Fruit fly (Drosophila melanogaster) whole organism, embryonic: ENCODE measurements around the gene spd-2.

Experiments
- Abd-B ChIP-seq: fragments of 200-800 bp; sonication (Bioruptor generic); optimal IDR thresholded peaks from 2 replicates; lab custom pipeline; 2018; ENCODE audit warnings: missing biosample characterization, mild to moderate bottlenecking, missing genetic modification characterization, moderate library complexity
- BEAF-32 ChIP-seq: fragments of 200-800 bp; sonication (Bioruptor generic); optimal IDR thresholded peaks from 3 replicates; lab custom pipeline; 2017; ENCODE audit warnings: missing biosample characterization, missing genetic modification characterization, mild to moderate bottlenecking, moderate library complexity, missing genetic modification reagents
- CG11560 ChIP-seq: fragments of 200-800 bp; sonication (Bioruptor generic); IDR thresholded peaks from 3 replicates; pipeline ENCODE4 v1.3.6; 2022; ENCODE audit warnings: missing biosample characterization, missing genetic modification characterization
- CG12391 ChIP-seq: fragments of 200-800 bp; sonication (Bioruptor generic); optimal IDR thresholded peaks from 3 replicates; lab custom pipeline; 2018; ENCODE audit warnings: missing biosample characterization, mild to moderate bottlenecking, missing genetic modification characterization, moderate library complexity
- CG12659 ChIP-seq: fragments of 200-800 bp; sonication (Bioruptor generic); optimal IDR thresholded peaks from 3 replicates; lab custom pipeline; 2017; ENCODE audit warnings: mild to moderate bottlenecking, missing biosample characterization, missing genetic modification reagents, missing genetic modification characterization
- CG14710 ChIP-seq: fragments of 200-800 bp; sonication (Bioruptor generic); optimal IDR thresholded peaks from 3 replicates; lab custom pipeline; 2019; ENCODE audit warnings: missing biosample characterization, mild to moderate bottlenecking, missing genetic modification characterization, moderate library complexity
- CG15514 ChIP-seq: fragments of 200-800 bp; sonication (Bioruptor generic); optimal IDR thresholded peaks from 3 replicates; lab custom pipeline; 2017; ENCODE audit warnings: missing biosample characterization, missing genetic modification characterization, mild to moderate bottlenecking, moderate library complexity, missing genetic modification reagents
- CG1603 ChIP-seq: fragments of 200-800 bp; sonication (Bioruptor generic); optimal IDR thresholded peaks from 2 replicates; lab custom pipeline; 2019; ENCODE audit warnings: missing biosample characterization, mild to moderate bottlenecking, missing genetic modification characterization, moderate library complexity
- CG1647 ChIP-seq: fragments of 200-800 bp; sonication (Bioruptor generic); optimal IDR thresholded peaks from 3 replicates; lab custom pipeline; 2016; ENCODE audit warnings: missing biosample characterization, missing genetic modification characterization
- CG2116 ChIP-seq: fragments of 200-800 bp; sonication (Bioruptor generic); optimal IDR thresholded peaks from 3 replicates; lab custom pipeline; 2018; ENCODE audit warnings: missing biosample characterization, mild to moderate bottlenecking, missing genetic modification characterization
- CG2712 ChIP-seq: fragments of 200-800 bp; optimal IDR thresholded peaks from 3 replicates; lab custom pipeline; 2019; ENCODE audit warnings: missing biosample characterization, mild to moderate bottlenecking, missing genetic modification characterization, moderate library complexity
- CG30020 ChIP-seq: fragments of 200-800 bp; optimal IDR thresholded peaks from 2 replicates; lab custom pipeline; 2019; ENCODE audit warnings: missing biosample characterization, mild to moderate bottlenecking, missing genetic modification characterization, moderate library complexity
- CG34376 ChIP-seq: fragments of 200-800 bp; sonication (Bioruptor generic); optimal IDR thresholded peaks from 2 replicates; lab custom pipeline; 2018; ENCODE audit warnings: missing biosample characterization, mild to moderate bottlenecking, missing genetic modification characterization
- CG3847 ChIP-seq: fragments of 200-800 bp; sonication (Bioruptor generic); IDR thresholded peaks from 2 replicates; pipeline ENCODE4 v1.3.6; 2022; ENCODE audit warnings: missing biosample characterization, missing genetic modification characterization
- CG3995 ChIP-seq: fragments of 200-800 bp; sonication (Bioruptor generic); optimal IDR thresholded peaks from 3 replicates; lab custom pipeline; 2016; ENCODE audit warnings: missing biosample characterization, missing genetic modification characterization
- CG4360 ChIP-seq: fragments of 200-800 bp; sonication (Bioruptor generic); IDR thresholded peaks from 2 replicates; pipeline ENCODE4 v1.3.6; 2022; ENCODE audit warnings: missing biosample characterization, missing genetic modification characterization
- CG4617 ChIP-seq: fragments of 200-800 bp; sonication (Bioruptor generic); optimal IDR thresholded peaks from 3 replicates; lab custom pipeline; 2016; ENCODE audit warnings: missing biosample characterization, missing genetic modification characterization, borderline replicate concordance
- CG7357 ChIP-seq: fragments of 200-800 bp; sonication (Bioruptor generic); IDR thresholded peaks from 3 replicates; pipeline ENCODE4 v1.3.6; 2022; ENCODE audit warnings: missing biosample characterization, missing genetic modification characterization
- CHES-1-like ChIP-seq: fragments of 200-800 bp; sonication (Bioruptor generic); optimal IDR thresholded peaks from 2 replicates; lab custom pipeline; 2016; ENCODE audit warnings: missing biosample characterization, missing genetic modification characterization
- CTCF ChIP-seq: fragments of 200-800 bp; sonication (Bioruptor generic); optimal IDR thresholded peaks from 2 replicates; lab custom pipeline; 2017; ENCODE audit warnings: missing biosample characterization, mild to moderate bottlenecking, missing genetic modification characterization, moderate library complexity
- Jarid2 ChIP-seq: fragments of 200-800 bp; sonication (Bioruptor generic); optimal IDR thresholded peaks from 3 replicates; lab custom pipeline; 2017; ENCODE audit warnings: mild to moderate bottlenecking, missing biosample characterization, missing genetic modification reagents, missing genetic modification characterization
- MESR4 ChIP-seq: fragments of 200-800 bp; sonication (Bioruptor generic); optimal IDR thresholded peaks from 2 replicates; lab custom pipeline; 2018; ENCODE audit warnings: missing biosample characterization, mild to moderate bottlenecking, missing genetic modification characterization, moderate library complexity
- Pdp1 ChIP-seq, 2 experiments: fragments of 200-800 bp; sonication (Bioruptor generic); optimal IDR thresholded peaks; 3 replicates each; lab custom pipeline; 2016; ENCODE audit warnings: missing biosample characterization in 2 of 2, missing genetic modification characterization in 2 of 2, mild to moderate bottlenecking in 1 of 2, moderate library complexity in 1 of 2
- Poxn ChIP-seq: fragments of 200-800 bp; sonication (Bioruptor generic); IDR thresholded peaks from 2 replicates; pipeline ENCODE4 v1.3.6; 2022; ENCODE audit warnings: missing biosample characterization, missing genetic modification characterization
- Rx ChIP-seq: fragments of 200-800 bp; sonication (Bioruptor generic); IDR thresholded peaks from 2 replicates; pipeline ENCODE4 v1.3.6; 2022; ENCODE audit warnings: missing biosample characterization, missing genetic modification characterization
- Scr ChIP-seq: fragments of 200-800 bp; sonication (Bioruptor generic); IDR thresholded peaks from 2 replicates; pipeline ENCODE4 v1.3.6; 2022; ENCODE audit warnings: missing biosample characterization, missing genetic modification characterization; ENCODE audit not compliant: partially characterized antibody
- Sin3A ChIP-seq: fragments of >200 bp; optimal IDR thresholded peaks from 2 replicates; lab custom pipeline; 2018
- Sry-δ ChIP-seq: fragments of 200-800 bp; sonication (Bioruptor generic); optimal IDR thresholded peaks from 2 replicates; lab custom pipeline; 2016; ENCODE audit warnings: missing biosample characterization, missing genetic modification characterization
- YL-1 ChIP-seq: fragments of 200-800 bp; sonication (Bioruptor generic); optimal IDR thresholded peaks from 3 replicates; lab custom pipeline; 2017; ENCODE audit warnings: missing biosample characterization, mild to moderate bottlenecking, missing genetic modification characterization
- ab ChIP-seq: fragments of 200-800 bp; sonication (Bioruptor generic); optimal IDR thresholded peaks from 2 replicates; lab custom pipeline; 2016; ENCODE audit warnings: missing biosample characterization, missing genetic modification characterization
- ap ChIP-seq: fragments of 200-800 bp; sonication (Bioruptor generic); IDR thresholded peaks from 2 replicates; pipeline ENCODE4 v1.3.6; 2022; ENCODE audit warnings: missing biosample characterization, missing genetic modification characterization
- ash1 ChIP-seq: fragments of 200-800 bp; sonication (Bioruptor generic); optimal IDR thresholded peaks from 2 replicates; lab custom pipeline; 2018; ENCODE audit warnings: missing biosample characterization, mild to moderate bottlenecking, missing genetic modification characterization
- cg ChIP-seq: fragments of 200-800 bp; sonication (Bioruptor generic); optimal IDR thresholded peaks from 3 replicates; lab custom pipeline; 2019; ENCODE audit warnings: missing biosample characterization, mild to moderate bottlenecking, missing genetic modification characterization, moderate library complexity
- dmrt11E ChIP-seq: fragments of 200-800 bp; sonication (Bioruptor generic); optimal IDR thresholded peaks from 3 replicates; lab custom pipeline; 2018; ENCODE audit warnings: missing biosample characterization, mild to moderate bottlenecking, missing genetic modification characterization, moderate library complexity
- dysf ChIP-seq: fragments of 200-800 bp; sonication (Bioruptor generic); IDR thresholded peaks from 3 replicates; pipeline ENCODE4 v1.3.6; 2022; ENCODE audit warnings: missing biosample characterization, missing genetic modification characterization
- en ChIP-seq: fragments of 200-800 bp; sonication (Bioruptor generic); optimal IDR thresholded peaks from 2 replicates; lab custom pipeline; 2016; ENCODE audit warnings: missing biosample characterization, missing genetic modification characterization
- gfzf ChIP-seq: fragments of 200-800 bp; sonication (Bioruptor generic); optimal IDR thresholded peaks from 2 replicates; lab custom pipeline; 2016; ENCODE audit warnings: missing biosample characterization, mild to moderate bottlenecking, missing genetic modification characterization, moderate library complexity
- nerfin-1 ChIP-seq: fragments of 200-800 bp; sonication (Bioruptor generic); optimal IDR thresholded peaks from 3 replicates; lab custom pipeline; 2019; ENCODE audit warnings: missing biosample characterization, mild to moderate bottlenecking, missing genetic modification characterization, moderate library complexity
- nmo ChIP-seq: fragments of 200-800 bp; sonication (Bioruptor generic); optimal IDR thresholded peaks from 2 replicates; lab custom pipeline; 2018; ENCODE audit warnings: missing biosample characterization, mild to moderate bottlenecking, missing genetic modification characterization, moderate library complexity
- peb ChIP-seq: fragments of 200-800 bp; sonication (Bioruptor generic); IDR thresholded peaks from 2 replicates; pipeline ENCODE4 v1.3.6; 2022; ENCODE audit warnings: missing biosample characterization, missing genetic modification characterization
- phol ChIP-seq: fragments of 200-800 bp; sonication (Bioruptor generic); optimal IDR thresholded peaks from 3 replicates; lab custom pipeline; 2018; ENCODE audit warnings: missing biosample characterization, mild to moderate bottlenecking, missing genetic modification characterization, moderate library complexity
- row ChIP-seq: fragments of 200-800 bp; sonication (Bioruptor generic); IDR thresholded peaks from 3 replicates; pipeline ENCODE4 v1.3.6; 2022; ENCODE audit warnings: missing biosample characterization, missing genetic modification characterization
- sc ChIP-seq, 3 experiments: fragments of >200 bp in 2 of 3; fragments of 200-800 bp in 1 of 3; sonication (Bioruptor generic) in 1 of 3; optimal IDR thresholded peaks; 2 replicates in 2 of 3; 3 replicates in 1 of 3; lab custom pipeline; 2017; ENCODE audit warnings: mild to moderate bottlenecking in 1 of 3, missing biosample characterization in 1 of 3, missing genetic modification characterization in 1 of 3, missing genetic modification reagents in 1 of 3
- sd ChIP-seq: fragments of 200-800 bp; sonication (Bioruptor generic); optimal IDR thresholded peaks from 3 replicates; lab custom pipeline; 2018; ENCODE audit warnings: missing biosample characterization, mild to moderate bottlenecking, missing genetic modification characterization, moderate library complexity
- sima ChIP-seq: fragments of 200-800 bp; sonication (Bioruptor generic); optimal IDR thresholded peaks from 2 replicates; lab custom pipeline; 2016; ENCODE audit warnings: missing biosample characterization, missing genetic modification characterization
- sug ChIP-seq: fragments of 200-800 bp; optimal IDR thresholded peaks from 2 replicates; lab custom pipeline; 2019; ENCODE audit warnings: missing biosample characterization, mild to moderate bottlenecking, missing genetic modification characterization, moderate library complexity
- unc-4 ChIP-seq: fragments of 200-800 bp; sonication (Bioruptor generic); IDR thresholded peaks from 2 replicates; pipeline ENCODE4 v1.3.6; 2022; ENCODE audit warnings: missing biosample characterization, missing genetic modification characterization; ENCODE audit not compliant: partially characterized antibody

Gene spd-2

dm6 chr3L:16587994-16588622 lies 6.7 kb downstream of the spd-2 start (continued):
- no peak for TF ChIP-seq sc (optimal IDR thresholded peaks at IDR 0.05; lab: Kevin White, UChicago)
- peak; percentile 11 for TF ChIP-seq sc (GFP tag; optimal IDR thresholded peaks at IDR 0.05; lab: Kevin White, UChicago)
- no peak for TF ChIP-seq ash1
- TF ChIP-seq en (GFP tag; lab: Kevin White, UChicago): no peak
- peak; percentile 32; the same call in 1 of the 2 replicates for TF ChIP-seq Poxn (GFP tag; lab: Robert Waterston, UW)
- TF ChIP-seq Jarid2: no peak
- peak; percentile 79 for TF ChIP-seq CG3847 (GFP tag; lab: Robert Waterston, UW)
- TF ChIP-seq ap (GFP tag; lab: Robert Waterston, UW): peak; percentile 47; the same call in 1 of the 2 replicates
- no peak for TF ChIP-seq peb
- TF ChIP-seq CG1647: peak; percentile 40
- no peak for TF ChIP-seq sima (GFP tag; lab: Kevin White, UChicago)
- peak; percentile 37 for TF ChIP-seq dmrt11E (tag; lab: Kevin White, UChicago)

DNA sequence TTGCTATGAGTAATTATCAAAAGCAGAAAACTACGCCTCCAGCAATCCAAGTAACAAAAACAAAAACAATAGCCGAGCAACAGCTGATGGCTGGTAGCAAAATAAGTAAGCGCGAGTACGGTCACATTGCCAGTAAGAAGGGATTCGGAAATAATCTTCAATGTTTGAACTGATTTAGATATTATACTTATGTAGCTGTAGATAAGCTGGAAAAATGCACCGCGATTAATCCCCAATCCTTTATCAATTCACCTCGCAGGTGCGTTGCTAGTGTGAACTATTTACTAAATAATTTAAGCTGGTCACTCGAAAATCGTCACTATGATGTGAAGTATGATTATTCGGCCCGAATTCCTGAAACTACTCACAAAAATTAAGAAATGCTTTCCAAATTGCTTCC lies 7.8 kb downstream of the spd-2 start, which contains the start of the genes Syx8 and CG32163:
TSS of gene Syx8 (minus strand) at position 69 of the 400 bp plus-strand sequence.
TSS of gene CG32163 (plus strand) at position 169 of the 400 bp plus-strand sequence.
- peak; percentile 77 for TF ChIP-seq gfzf
- TF ChIP-seq sd: peak; percentile 62
- TF ChIP-seq CHES-1-like (GFP tag; lab: Kevin White, UChicago): peak; percentile 5
- TF ChIP-seq YL-1 (GFP tag; lab: Kevin White, UChicago): peak; percentile 49
- TF ChIP-seq CG30020 (tag; lab: Kevin White, UChicago): peak; percentile 13
- peak; percentile 56 for TF ChIP-seq row (GFP tag; lab: Robert Waterston, UW)
- TF ChIP-seq sug (tag; lab: Kevin White, UChicago): peak; percentile 30
- peak; percentile 36 for TF ChIP-seq Sry-δ (GFP tag; lab: Kevin White, UChicago)
- TF ChIP-seq nmo: peak; percentile 17
- peak; percentile 39 for TF ChIP-seq CG14710 (tag; lab: Kevin White, UChicago)
- peak; percentile 41 for TF ChIP-seq CG4617 (GFP tag; lab: Kevin White, UChicago)
- TF ChIP-seq CG34376 (GFP tag; lab: Kevin White, UChicago): no peak
- TF ChIP-seq CG15514 (GFP tag; lab: Kevin White, UChicago): peak; percentile 51
- peak; percentile 17 for TF ChIP-seq CG12391 (tag; lab: Kevin White, UChicago)
- TF ChIP-seq dysf (GFP tag; lab: Robert Waterston, UW): no peak
- TF ChIP-seq CG3995: peak; percentile 91
- no peak for TF ChIP-seq unc-4 (GFP tag; lab: Robert Waterston, UW)
- peak; percentile 29; the same call in 1 of the 2 replicates for TF ChIP-seq CG4360 (GFP tag; lab: Robert Waterston, UW)
- TF ChIP-seq nerfin-1: peak; percentile 9
- no peak for TF ChIP-seq Abd-B
- peak; percentile 22 for TF ChIP-seq CG2712 (tag; lab: Kevin White, UChicago)
- TF ChIP-seq sc (optimal IDR thresholded peaks at IDR 0.05; lab: Kevin White, UChicago): no peak
- TF ChIP-seq sc (GFP tag; optimal IDR thresholded peaks at IDR 0.05; lab: Kevin White, UChicago): no peak
- TF ChIP-seq CG11560 (tag; lab: Robert Waterston, UW): no peak
- peak; percentile 12 for TF ChIP-seq CG2116 (GFP tag; lab: Kevin White, UChicago)
- peak; percentile 67 for TF ChIP-seq MESR4 (GFP tag; lab: Kevin White, UChicago)
- peak; percentile 55 for TF ChIP-seq CG1603 (tag; lab: Kevin White, UChicago)
- peak; percentile 52 for TF ChIP-seq Sin3A (lab: Kevin White, UChicago)
- peak; percentile 43 for TF ChIP-seq BEAF-32
- TF ChIP-seq cg (GFP tag; lab: Kevin White, UChicago): no peak
- peak; percentile 13 for TF ChIP-seq phol
- TF ChIP-seq peb: no peak
- peak; percentile 17; the same call in 1 of the 2 replicates for TF ChIP-seq Scr (GFP tag; lab: Robert Waterston, UW)
- TF ChIP-seq ab (GFP tag; lab: Kevin White, UChicago): no peak
- TF ChIP-seq Pdp1 (GFP tag; optimal IDR thresholded peaks at IDR 0.05; lab: Kevin White, UChicago): peak in 1 of 2 experiments; percentile 8
- TF ChIP-seq CG12659 (GFP tag; lab: Kevin White, UChicago): peak; percentile 32
- no peak for TF ChIP-seq Rx (GFP tag; lab: Robert Waterston, UW)
- TF ChIP-seq CTCF (GFP tag; lab: Kevin White, UChicago): peak; percentile 7
- TF ChIP-seq CG7357: peak; percentile 55; the same call in 1 of the 3 replicates
